Fruit fly (Drosophila melanogaster): ENCODE results near the gene hop.

DNA sequence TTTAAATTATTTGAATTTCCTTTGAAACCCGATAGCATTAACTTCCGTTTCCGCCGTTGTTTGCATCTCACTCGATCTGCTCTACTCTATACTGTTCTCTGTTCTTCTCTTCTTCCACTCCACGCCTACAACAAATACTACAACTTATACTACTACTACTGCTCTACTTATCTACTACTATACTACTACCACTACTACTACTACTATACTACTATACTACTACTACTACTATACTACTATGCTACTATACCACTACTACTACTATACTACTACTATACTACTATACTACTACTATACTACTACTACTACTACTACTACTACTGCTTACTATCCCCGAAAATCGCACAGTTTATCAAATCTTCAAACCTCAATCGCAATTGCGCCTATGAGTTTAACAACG lies 14.7 kb upstream of the hop start:
- no peak for TF ChIP-seq CG10631 (GFP tag; optimal IDR thresholded peaks at IDR 0.05)
- TF ChIP-seq esn (GFP tag; optimal IDR thresholded peaks at IDR 0.05), result no peak
- TF ChIP-seq CG15336 (GFP tag; IDR thresholded peaks at IDR 0.05), result no peak
- no peak for TF ChIP-seq pdm3 (GFP tag; optimal IDR thresholded peaks at IDR 0.05)
- TF ChIP-seq CG6854 (GFP tag; optimal IDR thresholded peaks at IDR 0.05), result no peak
- no peak for TF ChIP-seq Ets96B (tag; optimal IDR thresholded peaks at IDR 0.05)
- TF ChIP-seq achi (GFP tag; optimal IDR thresholded peaks at IDR 0.05), result no peak
- TF ChIP-seq CG11294 (GFP tag; IDR thresholded peaks at IDR 0.05), result no peak
- no peak for TF ChIP-seq CG1621 (tag; optimal IDR thresholded peaks at IDR 0.05)
- no peak for TF ChIP-seq fd85E (GFP tag; optimal IDR thresholded peaks at IDR 0.05)

All from whole organism, prepupa.